Fruit fly (Drosophila melanogaster) whole organism, embryonic: ENCODE results near the gene foxo.

Source experiments
- Abd-B ChIP-seq: fragments of 200-800 bp; sonication (Bioruptor generic); optimal IDR thresholded peaks from 2 replicates; lab custom pipeline; 2018; ENCODE audit warnings: missing biosample characterization, mild to moderate bottlenecking, missing genetic modification characterization, moderate library complexity
- CG11247 ChIP-seq: fragments of 200-800 bp; sonication (Bioruptor generic); IDR thresholded peaks from 2 replicates; pipeline ENCODE4 v1.3.6; 2022; ENCODE audit warnings: missing biosample characterization, missing genetic modification characterization
- CG11398 ChIP-seq: fragments of 200-800 bp; sonication (Bioruptor generic); optimal IDR thresholded peaks from 2 replicates; lab custom pipeline; 2016; ENCODE audit warnings: missing biosample characterization, missing genetic modification characterization
- CG11695 ChIP-seq: fragments of 200-800 bp; sonication (Bioruptor generic); IDR thresholded peaks from 3 replicates; pipeline ENCODE4 v1.3.6; 2022; ENCODE audit warnings: missing biosample characterization, missing genetic modification characterization
- CG13287 ChIP-seq: fragments of 200-800 bp; sonication (Bioruptor generic); IDR thresholded peaks from 2 replicates; pipeline ENCODE4 v1.3.6; 2022; ENCODE audit warnings: missing biosample characterization, missing genetic modification characterization; ENCODE audit not compliant: partially characterized antibody
- CG14667 ChIP-seq: fragments of 200-800 bp; sonication (Bioruptor generic); IDR thresholded peaks from 2 replicates; pipeline ENCODE4 v1.3.6; 2022; ENCODE audit warnings: missing biosample characterization, missing genetic modification characterization
- CG2875 ChIP-seq: fragments of 200-800 bp; sonication (Bioruptor generic); optimal IDR thresholded peaks from 2 replicates; lab custom pipeline; 2017; ENCODE audit warnings: missing biosample characterization, mild to moderate bottlenecking, missing genetic modification characterization, missing genetic modification reagents
- CG30020 ChIP-seq: fragments of 200-800 bp; optimal IDR thresholded peaks from 2 replicates; lab custom pipeline; 2019; ENCODE audit warnings: missing biosample characterization, mild to moderate bottlenecking, missing genetic modification characterization, moderate library complexity
- CG3065 ChIP-seq: fragments of 200-800 bp; sonication (Bioruptor generic); optimal IDR thresholded peaks from 2 replicates; lab custom pipeline; 2016; ENCODE audit warnings: missing biosample characterization, missing genetic modification characterization
- CG31365 ChIP-seq: fragments of 200-800 bp; sonication (Bioruptor generic); optimal IDR thresholded peaks from 2 replicates; lab custom pipeline; 2018; ENCODE audit warnings: missing biosample characterization, mild to moderate bottlenecking, missing genetic modification characterization
- CG3163 ChIP-seq: fragments of 200-800 bp; sonication (Bioruptor generic); optimal IDR thresholded peaks from 3 replicates; lab custom pipeline; 2016; ENCODE audit warnings: missing biosample characterization, missing genetic modification characterization
- CG5953 ChIP-seq: fragments of 200-800 bp; sonication (Bioruptor generic); IDR thresholded peaks from 2 replicates; pipeline ENCODE4 v1.3.6; 2022; ENCODE audit warnings: missing biosample characterization, missing genetic modification characterization
- CG6272 ChIP-seq: fragments of 200-800 bp; sonication (Bioruptor generic); IDR thresholded peaks from 2 replicates; pipeline ENCODE4 v1.3.6; 2022; ENCODE audit warnings: missing biosample characterization, missing genetic modification characterization
- CG6854 ChIP-seq: fragments of 200-800 bp; sonication (Bioruptor generic); optimal IDR thresholded peaks from 3 replicates; lab custom pipeline; 2017; ENCODE audit warnings: missing biosample characterization, mild to moderate bottlenecking, missing genetic modification characterization
- CG8290 ChIP-seq, 3 experiments: fragments of 200-800 bp; sonication (Bioruptor generic); optimal IDR thresholded peaks; 2 replicates each; lab custom pipeline; 2016 to 2019; ENCODE audit warnings: missing biosample characterization in 3 of 3, missing genetic modification characterization in 3 of 3, mild to moderate bottlenecking in 2 of 3, moderate library complexity in 1 of 3
- CG9727 ChIP-seq: fragments of 200-800 bp; sonication (Bioruptor generic); optimal IDR thresholded peaks from 3 replicates; lab custom pipeline; 2017; ENCODE audit warnings: missing biosample characterization, mild to moderate bottlenecking, missing genetic modification characterization
- CG9817 ChIP-seq: fragments of 200-800 bp; sonication (Bioruptor generic); optimal IDR thresholded peaks from 2 replicates; lab custom pipeline; 2018; ENCODE audit warnings: missing biosample characterization, mild to moderate bottlenecking, missing genetic modification characterization, moderate library complexity
- CrebB ChIP-seq: fragments of 200-800 bp; sonication (Bioruptor generic); optimal IDR thresholded peaks from 3 replicates; lab custom pipeline; 2018; ENCODE audit warnings: missing biosample characterization, mild to moderate bottlenecking, missing genetic modification characterization
- Dek ChIP-seq: fragments of 200-800 bp; sonication (Bioruptor generic); optimal IDR thresholded peaks from 3 replicates; lab custom pipeline; 2019; ENCODE audit warnings: missing biosample characterization, mild to moderate bottlenecking, missing genetic modification characterization, moderate library complexity
- Dref ChIP-seq: fragments of 200-800 bp; sonication (Bioruptor generic); IDR thresholded peaks from 2 replicates; pipeline ENCODE4 v1.3.6; 2022; ENCODE audit warnings: missing biosample characterization, missing genetic modification characterization
- Gug ChIP-seq: fragments of 200-800 bp; sonication (Bioruptor generic); IDR thresholded peaks from 4 replicates; pipeline ENCODE4 v1.3.6; 2022; ENCODE audit warnings: missing biosample characterization, missing genetic modification characterization
- HHEX ChIP-seq: fragments of 200-800 bp; sonication (Bioruptor generic); optimal IDR thresholded peaks from 3 replicates; lab custom pipeline; 2017; ENCODE audit warnings: missing biosample characterization, mild to moderate bottlenecking, missing genetic modification characterization, missing genetic modification reagents
- Lim3 ChIP-seq: fragments of 200-800 bp; sonication (Bioruptor generic); IDR thresholded peaks from 2 replicates; pipeline ENCODE4 v1.3.6; 2022; ENCODE audit warnings: missing biosample characterization, missing genetic modification characterization
- MBD-R2 ChIP-seq: fragments of 200-800 bp; sonication (Bioruptor generic); IDR thresholded peaks from 2 replicates; pipeline ENCODE4 v1.3.6; 2022; ENCODE audit warnings: missing biosample characterization, missing genetic modification characterization
- Med ChIP-seq: fragments of 200-800 bp; sonication (Bioruptor generic); peaks from one replicate; lab custom pipeline; 2016; ENCODE audit warnings: missing biosample characterization, missing genetic modification characterization, mild to moderate bottlenecking, inconsistent platforms, moderate library complexity
- Mes4 ChIP-seq: fragments of 200-800 bp; sonication (Bioruptor generic); optimal IDR thresholded peaks from 2 replicates; lab custom pipeline; 2016; ENCODE audit warnings: missing biosample characterization, missing genetic modification characterization
- Oaz ChIP-seq: fragments of 200-800 bp; sonication (Bioruptor generic); IDR thresholded peaks from 2 replicates; pipeline ENCODE4 v1.3.6; 2022; ENCODE audit warnings: missing biosample characterization, missing genetic modification characterization
- Sox102F ChIP-seq: fragments of 200-800 bp; sonication (Bioruptor generic); optimal IDR thresholded peaks from 2 replicates; lab custom pipeline; 2018; ENCODE audit warnings: missing biosample characterization, mild to moderate bottlenecking, missing genetic modification characterization, moderate library complexity
- TFAM ChIP-seq: fragments of 200-800 bp; sonication (Bioruptor generic); optimal IDR thresholded peaks from 2 replicates; lab custom pipeline; 2017; ENCODE audit warnings: missing biosample characterization, missing genetic modification characterization, inconsistent platforms
- abd-A ChIP-seq: fragments of 200-800 bp; sonication (Bioruptor generic); optimal IDR thresholded peaks from 3 replicates; lab custom pipeline; 2019; ENCODE audit warnings: missing biosample characterization, mild to moderate bottlenecking, missing genetic modification characterization, moderate library complexity
- ase ChIP-seq: fragments of 200-800 bp; sonication (Bioruptor generic); IDR thresholded peaks from 3 replicates; pipeline ENCODE4 v1.3.6; 2022; ENCODE audit warnings: missing biosample characterization, missing genetic modification characterization
- az2 ChIP-seq: fragments of 200-800 bp; sonication (Bioruptor generic); optimal IDR thresholded peaks from 3 replicates; lab custom pipeline; 2016; ENCODE audit warnings: missing biosample characterization, missing genetic modification characterization
- bab2 ChIP-seq: fragments of 200-800 bp; sonication (Bioruptor generic); optimal IDR thresholded peaks from 2 replicates; lab custom pipeline; 2016; ENCODE audit warnings: missing biosample characterization, missing genetic modification characterization
- chif ChIP-seq, 2 experiments: fragments of 200-800 bp; sonication (Bioruptor generic); optimal IDR thresholded peaks; 3 replicates each; lab custom pipeline; 2016; ENCODE audit warnings: missing biosample characterization in 2 of 2, missing genetic modification characterization in 2 of 2
- chn ChIP-seq: fragments of 200-800 bp; sonication (Bioruptor generic); optimal IDR thresholded peaks from 2 replicates; lab custom pipeline; 2016; ENCODE audit warnings: missing biosample characterization, missing genetic modification characterization
- dmrt11E ChIP-seq: fragments of 200-800 bp; sonication (Bioruptor generic); optimal IDR thresholded peaks from 3 replicates; lab custom pipeline; 2018; ENCODE audit warnings: missing biosample characterization, mild to moderate bottlenecking, missing genetic modification characterization, moderate library complexity
- eve ChIP-seq, 2 experiments: fragments of >200 bp; optimal IDR thresholded peaks; 2 replicates each; lab custom pipeline; 2017; ENCODE audit warnings: missing biosample characterization in 2 of 2, missing genetic modification characterization in 2 of 2
- luna ChIP-seq: fragments of 200-800 bp; sonication (Bioruptor generic); optimal IDR thresholded peaks from 2 replicates; lab custom pipeline; 2016; ENCODE audit warnings: missing biosample characterization, missing genetic modification characterization
- maf-S ChIP-seq: fragments of 200-800 bp; sonication (Bioruptor generic); optimal IDR thresholded peaks from 2 replicates; lab custom pipeline; 2016; ENCODE audit warnings: missing biosample characterization, missing genetic modification characterization
- nom ChIP-seq: fragments of 200-800 bp; sonication (Bioruptor generic); optimal IDR thresholded peaks from 2 replicates; lab custom pipeline; 2017; ENCODE audit warnings: missing biosample characterization, missing genetic modification characterization, mild to moderate bottlenecking, moderate library complexity, missing genetic modification reagents
- pb ChIP-seq: fragments of 200-800 bp; sonication (Bioruptor generic); optimal IDR thresholded peaks from 3 replicates; lab custom pipeline; 2016; ENCODE audit warnings: missing biosample characterization, missing genetic modification characterization
- phol ChIP-seq: fragments of 200-800 bp; sonication (Bioruptor generic); optimal IDR thresholded peaks from 3 replicates; lab custom pipeline; 2018; ENCODE audit warnings: missing biosample characterization, mild to moderate bottlenecking, missing genetic modification characterization, moderate library complexity
- pnt ChIP-seq: fragments of 200-800 bp; sonication (Bioruptor generic); optimal IDR thresholded peaks from 3 replicates; lab custom pipeline; 2016; ENCODE audit warnings: missing biosample characterization, missing genetic modification characterization
- repo ChIP-seq: fragments of 200-800 bp; sonication (Bioruptor generic); optimal IDR thresholded peaks from 2 replicates; lab custom pipeline; 2016; ENCODE audit warnings: missing biosample characterization, missing genetic modification characterization
- salm ChIP-seq: fragments of 200-800 bp; sonication (Bioruptor generic); optimal IDR thresholded peaks from 2 replicates; lab custom pipeline; 2018; ENCODE audit warnings: missing biosample characterization, mild to moderate bottlenecking, missing genetic modification characterization
- shn ChIP-seq: fragments of 200-800 bp; sonication (Bioruptor generic); optimal IDR thresholded peaks from 3 replicates; lab custom pipeline; 2016; ENCODE audit warnings: missing biosample characterization, missing genetic modification characterization
- ssp ChIP-seq: fragments of 200-800 bp; sonication (Bioruptor generic); IDR thresholded peaks from 2 replicates; pipeline ENCODE4 v1.3.6; 2022; ENCODE audit warnings: missing biosample characterization, missing genetic modification characterization
- tna ChIP-seq: fragments of 200-800 bp; sonication (Bioruptor generic); IDR thresholded peaks from 2 replicates; pipeline ENCODE4 v1.3.6; 2022; ENCODE audit warnings: missing biosample characterization, missing genetic modification characterization; ENCODE audit not compliant: partially characterized antibody
- unpg ChIP-seq: fragments of 200-800 bp; sonication (Bioruptor generic); optimal IDR thresholded peaks from 3 replicates; lab custom pipeline; 2018; ENCODE audit warnings: missing biosample characterization, mild to moderate bottlenecking, missing genetic modification characterization, moderate library complexity
- vvl ChIP-seq: fragments of 200-800 bp; sonication (Bioruptor generic); IDR thresholded peaks from 2 replicates; pipeline ENCODE4 v1.3.6; 2022; ENCODE audit warnings: missing biosample characterization, missing genetic modification characterization

Gene foxo

DNA sequence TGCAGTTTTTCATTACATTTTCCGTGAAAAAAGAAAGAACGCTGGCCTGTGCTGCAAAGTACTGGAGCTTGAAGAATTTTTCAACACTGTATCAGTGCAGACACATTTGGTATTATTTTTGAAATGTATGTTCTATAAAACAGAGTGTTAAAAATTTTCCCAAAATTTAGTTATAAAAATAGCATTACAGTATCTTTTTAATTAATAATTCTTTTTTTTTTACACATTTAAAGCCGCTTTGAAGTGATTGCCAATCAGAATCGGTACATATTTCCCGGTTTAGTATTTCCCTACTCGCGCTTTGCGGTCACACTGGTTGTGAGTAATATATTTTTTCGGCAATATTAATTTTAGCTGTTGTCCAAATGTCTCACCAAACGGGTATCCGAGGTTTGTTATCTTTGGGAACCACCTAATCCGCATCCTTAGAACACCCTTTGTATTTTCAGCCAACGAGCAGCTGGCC lies 65.6 kb downstream of the foxo start, which contains the start of the genes Abi and twf (continued):
- TF ChIP-seq nom (GFP tag; lab: Kevin White, UChicago) = no peak
- TF ChIP-seq ase = no peak
- TF ChIP-seq Mes4 (GFP tag; lab: Kevin White, UChicago) = peak; percentile 22
- TF ChIP-seq CG3163 (GFP tag; lab: Kevin White, UChicago) = no peak
- TF ChIP-seq luna (GFP tag; lab: Kevin White, UChicago) = no peak
- peak; percentile 91 for TF ChIP-seq Med (GFP tag; lab: Kevin White, UChicago)
- peak; percentile 61 for TF ChIP-seq CG11247
- TF ChIP-seq CG31365 = no peak
- no peak for TF ChIP-seq tna (GFP tag; lab: Robert Waterston, UW)
- TF ChIP-seq bab2 = peak; percentile 34
- TF ChIP-seq abd-A (tag; lab: Kevin White, UChicago) = no peak
- peak; percentile 49 for TF ChIP-seq Abd-B
- peak; percentile 22 to 63 for TF ChIP-seq chif (GFP tag; optimal IDR thresholded peaks at IDR 0.05; lab: Kevin White, UChicago)
- TF ChIP-seq Dek (tag; lab: Kevin White, UChicago) = peak; percentile 38
- no peak for TF ChIP-seq CG11398 (GFP tag; lab: Kevin White, UChicago)
- TF ChIP-seq shn (GFP tag; lab: Kevin White, UChicago) = peak; percentile 39
- TF ChIP-seq CG5953 (GFP tag; lab: Robert Waterston, UW) = no peak
- peak; percentile 80 for TF ChIP-seq CG8290 (GFP tag; optimal IDR thresholded peaks at IDR 0.05; lab: Kevin White, UChicago)
- peak in 1 of 2 experiments; percentile 38 for TF ChIP-seq CG8290 (tag; optimal IDR thresholded peaks at IDR 0.05; lab: Kevin White, UChicago)
- TF ChIP-seq CG2875 = peak; percentile 2
- TF ChIP-seq dmrt11E = peak; percentile 65
- peak; percentile 71 for TF ChIP-seq chn (GFP tag; lab: Kevin White, UChicago)
- peak; percentile 59 for TF ChIP-seq CG30020 (tag; lab: Kevin White, UChicago)
- no peak for TF ChIP-seq TFAM (GFP tag; lab: Kevin White, UChicago)
- TF ChIP-seq eve (GFP tag; optimal IDR thresholded peaks at IDR 0.05; lab: Kevin White, UChicago) = no peak
- TF ChIP-seq MBD-R2 (GFP tag; lab: Robert Waterston, UW) = peak; percentile 79
- TF ChIP-seq CrebB (tag; lab: Kevin White, UChicago) = peak; percentile 8
- TF ChIP-seq CG3065 (GFP tag; lab: Kevin White, UChicago) = peak; percentile 39
- TF ChIP-seq maf-S (GFP tag; lab: Kevin White, UChicago) = peak; percentile 63
- peak; percentile 45; the same call in 1 of the 2 replicates for TF ChIP-seq CG13287 (GFP tag; lab: Robert Waterston, UW)
- TF ChIP-seq CG6272 (GFP tag; lab: Robert Waterston, UW) = peak; percentile 47; the same call in 1 of the 2 replicates
- TF ChIP-seq Lim3 (GFP tag; lab: Robert Waterston, UW) = no peak
- peak; percentile 63 for TF ChIP-seq Sox102F (GFP tag; lab: Kevin White, UChicago)
- TF ChIP-seq az2 = peak; percentile 70
- peak; percentile 66 for TF ChIP-seq CG9727 (GFP tag; lab: Kevin White, UChicago)
- no peak for TF ChIP-seq pb (GFP tag; lab: Kevin White, UChicago)
- TF ChIP-seq pnt (GFP tag; lab: Kevin White, UChicago) = peak; percentile 18
- peak; percentile 45 for TF ChIP-seq ssp (GFP tag; lab: Robert Waterston, UW)
- peak; percentile 52; the same call in 1 of the 2 replicates for TF ChIP-seq CG14667 (GFP tag; lab: Robert Waterston, UW)
- no peak for TF ChIP-seq repo (GFP tag; lab: Kevin White, UChicago)
- TF ChIP-seq Gug (GFP tag; lab: Robert Waterston, UW) = peak; percentile 18; the same call in 1 of the 4 replicates
- TF ChIP-seq unpg = peak; percentile 59
- TF ChIP-seq CG6854 (GFP tag; lab: Kevin White, UChicago) = no peak
- TF ChIP-seq phol (tag; lab: Kevin White, UChicago) = peak; percentile 77
- peak; percentile 58 for TF ChIP-seq HHEX
- TF ChIP-seq Dref (GFP tag; lab: Robert Waterston, UW) = 0 out of 2 replicates have a peak, but pooled peaks have one; percentile 8
- no peak for TF ChIP-seq Oaz
- TF ChIP-seq CG11695 = peak; percentile 72; the same call in 2 of the 3 replicates
- peak; percentile 61 for TF ChIP-seq CG9817 (tag; lab: Kevin White, UChicago)
- peak; percentile 15 for TF ChIP-seq salm (tag; lab: Kevin White, UChicago)
- TF ChIP-seq vvl = peak; percentile 81
